Worm (Caenorhabditis elegans) whole organism, young adult: ENCODE data around the gene ssq-2.
A peak's percentile ranks its signal among the peaks of the same experiment; 100 is the strongest.

Experiments
- B0035.1 ChIP-seq: sonication (generic microtip); optimal IDR thresholded peaks from 2 replicates; lab custom pipeline; 2016; ENCODE audit warnings: missing genetic modification characterization, mild to moderate bottlenecking, missing compliant biosample characterization, missing genotype, missing genetic modification reagents
- D2030.7 ChIP-seq: fragments of 200-800 bp; sonication (Bioruptor generic); IDR thresholded peaks from 2 replicates; pipeline ENCODE4 v1.3.6; 2022; ENCODE audit warnings: missing genetic modification reagents, missing genetic modification characterization, missing compliant biosample characterization
- F49E8.2 ChIP-seq: sonication (generic microtip); optimal IDR thresholded peaks from 3 replicates; lab custom pipeline; 2017; ENCODE audit warnings: missing genetic modification characterization, mild to moderate bottlenecking, missing compliant biosample characterization, antibody characterized with exemption, moderate library complexity; ENCODE audit not compliant: insufficient read depth
- F57A8.1 ChIP-seq: fragments of 200-800 bp; sonication (Bioruptor generic); optimal IDR thresholded peaks from 2 replicates; lab custom pipeline; 2018; ENCODE audit warnings: mild to moderate bottlenecking, missing genetic modification characterization, moderate library complexity, missing compliant biosample characterization
- K11D2.4 ChIP-seq: fragments of 200-800 bp; sonication (Bioruptor generic); IDR thresholded peaks from 2 replicates; pipeline ENCODE4 v1.3.6; 2022; ENCODE audit warnings: missing genetic modification reagents, missing genetic modification characterization, missing compliant biosample characterization
- K12H6.12 ChIP-seq: fragments of 200-800 bp; sonication (Bioruptor generic); optimal IDR thresholded peaks from 2 replicates; lab custom pipeline; 2018; ENCODE audit warnings: mild to moderate bottlenecking, missing genetic modification characterization, missing compliant biosample characterization
- T26A5.8 ChIP-seq: sonication (generic microtip); optimal IDR thresholded peaks from 2 replicates; lab custom pipeline; 2016; ENCODE audit warnings: missing genetic modification characterization, missing compliant biosample characterization
- Y79H2A.3 ChIP-seq: fragments of 200-800 bp; sonication (Bioruptor generic); conservative IDR thresholded peaks from 2 replicates; pipeline ENCODE4 v1.3.6; 2022; ENCODE audit warnings: missing genetic modification reagents, missing genetic modification characterization, missing compliant biosample characterization
- ZK185.1 ChIP-seq: sonication (generic microtip); optimal IDR thresholded peaks from 2 replicates; lab custom pipeline; 2016; ENCODE audit warnings: mild to moderate bottlenecking, missing genetic modification characterization, missing compliant biosample characterization; ENCODE audit not compliant: poor library complexity, severe bottlenecking
- aptf-3 ChIP-seq: fragments of 200-800 bp; sonication (Bioruptor generic); IDR thresholded peaks from 2 replicates; pipeline ENCODE4 v1.3.6; 2022; ENCODE audit warnings: missing genetic modification characterization, missing compliant biosample characterization
- athp-1 ChIP-seq: sonication (generic microtip); optimal IDR thresholded peaks from 2 replicates; lab custom pipeline; 2017; ENCODE audit warnings: mild to moderate bottlenecking, missing genetic modification characterization, missing compliant biosample characterization
- attf-6 ChIP-seq: fragments of 200-800 bp; sonication (Bioruptor generic); IDR thresholded peaks from 2 replicates; pipeline ENCODE4 v1.3.6; 2022; ENCODE audit warnings: missing genetic modification reagents, missing genetic modification characterization, missing compliant biosample characterization
- bed-1 ChIP-seq: fragments of 200-800 bp; sonication (Bioruptor generic); IDR thresholded peaks from 2 replicates; pipeline ENCODE4 v1.3.6; 2022; ENCODE audit warnings: missing genetic modification reagents, missing genetic modification characterization, missing compliant biosample characterization
- bed-2 ChIP-seq: fragments of 200-800 bp; sonication (Bioruptor generic); IDR thresholded peaks from 2 replicates; pipeline ENCODE4 v1.3.6; 2022; ENCODE audit warnings: missing genetic modification reagents, missing genetic modification characterization, missing compliant biosample characterization
- ccch-3 ChIP-seq: fragments of 200-800 bp; sonication (Bioruptor generic); optimal IDR thresholded peaks from 2 replicates; lab custom pipeline; 2018; ENCODE audit warnings: mild to moderate bottlenecking, missing genetic modification characterization, missing compliant biosample characterization
- cebp-2 ChIP-seq: fragments of 200-800 bp; sonication (Bioruptor generic); IDR thresholded peaks from 2 replicates; pipeline ENCODE4 v1.3.6; 2022; ENCODE audit warnings: missing genetic modification characterization, missing compliant biosample characterization
- ceh-100 ChIP-seq: fragments of 200-800 bp; sonication (Bioruptor generic); IDR thresholded peaks from 2 replicates; pipeline ENCODE4 v1.3.6; 2022; ENCODE audit warnings: missing genetic modification reagents, missing genetic modification characterization, missing compliant biosample characterization
- ceh-27 ChIP-seq: fragments of 200-800 bp; sonication (Bioruptor generic); optimal IDR thresholded peaks from 2 replicates; lab custom pipeline; 2018; ENCODE audit warnings: mild to moderate bottlenecking, missing genetic modification characterization, moderate library complexity, missing compliant biosample characterization
- ceh-91 ChIP-seq: fragments of 200-800 bp; sonication (Bioruptor generic); IDR thresholded peaks from 2 replicates; pipeline ENCODE4 v1.3.6; 2022; ENCODE audit warnings: missing genetic modification reagents, missing genetic modification characterization, missing compliant biosample characterization
- die-1 ChIP-seq: sonication (generic microtip); optimal IDR thresholded peaks from 2 replicates; lab custom pipeline; 2016; ENCODE audit warnings: missing genotype, mild to moderate bottlenecking, missing genetic modification characterization, missing compliant biosample characterization
- dox-1 ChIP-seq: fragments of 200-800 bp; sonication (Bioruptor generic); IDR thresholded peaks from 2 replicates; pipeline ENCODE4 v1.3.6; 2022; ENCODE audit warnings: missing genetic modification reagents, missing genetic modification characterization, missing compliant biosample characterization
- egl-18 ChIP-seq: fragments of 200-800 bp; sonication (Bioruptor generic); IDR thresholded peaks from 2 replicates; pipeline ENCODE4 v1.3.6; 2022; ENCODE audit warnings: missing genetic modification reagents, missing genetic modification characterization, missing compliant biosample characterization
- ekl-4 ChIP-seq: fragments of 200-800 bp; sonication (Bioruptor generic); IDR thresholded peaks from 2 replicates; pipeline ENCODE4 v1.3.6; 2022; ENCODE audit warnings: missing genetic modification reagents, missing genetic modification characterization, missing compliant biosample characterization
- hlh-12 ChIP-seq: sonication (generic microtip); optimal IDR thresholded peaks from 2 replicates; lab custom pipeline; 2016; ENCODE audit warnings: missing genetic modification characterization, missing compliant biosample characterization
- hmg-20 ChIP-seq: fragments of 200-800 bp; sonication (Bioruptor generic); IDR thresholded peaks from 2 replicates; pipeline ENCODE4 v1.3.6; 2022; ENCODE audit warnings: missing genetic modification reagents, missing genetic modification characterization, missing compliant biosample characterization
- hsf-1 ChIP-seq: fragments of 200-800 bp; sonication (Bioruptor generic); IDR thresholded peaks from 2 replicates; pipeline ENCODE4 v1.3.6; 2022; ENCODE audit warnings: missing genetic modification reagents, missing genetic modification characterization, missing compliant biosample characterization
- let-607 ChIP-seq, 2 experiments: fragments of 200-800 bp in 1 of 2; sonication (Bioruptor generic) in 1 of 2; sonication (generic microtip) in 1 of 2; optimal IDR thresholded peaks; 2 replicates each; lab custom pipeline; 2016 to 2018; ENCODE audit warnings: mild to moderate bottlenecking in 2 of 2, missing compliant biosample characterization in 2 of 2, missing genetic modification characterization in 2 of 2, moderate library complexity in 2 of 2, missing genotype in 1 of 2
- lin-26 ChIP-seq: fragments of 200-800 bp; sonication (Bioruptor generic); IDR thresholded peaks from 2 replicates; pipeline ENCODE4 v1.3.6; 2022; ENCODE audit warnings: missing genetic modification reagents, missing genetic modification characterization, missing compliant biosample characterization
- lin-35 ChIP-seq, 3 experiments: fragments of 150-350 bp in 2 of 3; sonication (generic microtip) in 1 of 3; optimal IDR thresholded peaks; 2 replicates each; lab custom pipeline; 2014 to 2018; ENCODE audit warnings: missing biosample characterization in 3 of 3, missing genetic modification characterization in 3 of 3, missing genetic modification reagents in 3 of 3
- lin-54 ChIP-seq: fragments of 200-800 bp; sonication (Bioruptor generic); optimal IDR thresholded peaks from 2 replicates; lab custom pipeline; 2018; ENCODE audit warnings: mild to moderate bottlenecking, missing genetic modification characterization, missing compliant biosample characterization
- lsy-27 ChIP-seq: sonication (generic microtip); optimal IDR thresholded peaks from 2 replicates; lab custom pipeline; 2017; ENCODE audit warnings: missing genetic modification characterization, mild to moderate bottlenecking, missing compliant biosample characterization, antibody characterized with exemption, missing genotype, borderline replicate concordance; ENCODE audit not compliant: insufficient read depth
- mcd-1 ChIP-seq: fragments of 200-800 bp; sonication (Bioruptor generic); IDR thresholded peaks from 2 replicates; pipeline ENCODE4 v1.3.6; 2022; ENCODE audit warnings: missing genetic modification reagents, missing genetic modification characterization, missing compliant biosample characterization
- mxl-1 ChIP-seq: sonication (generic microtip); optimal IDR thresholded peaks from 2 replicates; lab custom pipeline; 2016; ENCODE audit warnings: missing genetic modification characterization, missing compliant biosample characterization
- nfya-2 ChIP-seq: fragments of 200-800 bp; sonication (Bioruptor generic); IDR thresholded peaks from 2 replicates; pipeline ENCODE4 v1.3.6; 2022; ENCODE audit warnings: missing genetic modification reagents, missing genetic modification characterization, missing compliant biosample characterization
- nfyb-1 ChIP-seq: fragments of 200-800 bp; sonication (Bioruptor generic); IDR thresholded peaks from 2 replicates; pipeline ENCODE4 v1.3.6; 2022; ENCODE audit warnings: missing genetic modification reagents, missing genetic modification characterization, missing compliant biosample characterization
- nhr-120 ChIP-seq: fragments of 200-800 bp; sonication (Bioruptor generic); IDR thresholded peaks from 2 replicates; pipeline ENCODE4 v1.3.6; 2022; ENCODE audit warnings: missing genetic modification characterization, missing compliant biosample characterization
- nhr-90 ChIP-seq: sonication (generic microtip); optimal IDR thresholded peaks from 2 replicates; lab custom pipeline; 2016; ENCODE audit warnings: missing genotype, mild to moderate bottlenecking, missing genetic modification characterization, missing compliant biosample characterization
- rec-8 ChIP-seq, 2 experiments: sonication (generic microtip); optimal IDR thresholded peaks; 2 replicates each; lab custom pipeline; 2016; ENCODE audit warnings: mild to moderate bottlenecking in 2 of 2, missing genetic modification characterization in 2 of 2, missing genetic modification reagents in 2 of 2, missing genotype in 2 of 2, missing biosample characterization in 1 of 2, missing compliant biosample characterization in 1 of 2, moderate library complexity in 1 of 2
- rpc-1 ChIP-seq, 2 experiments: fragments of 150-350 bp in 1 of 2; sonication (generic microtip) in 1 of 2; optimal IDR thresholded peaks; 2 replicates each; lab custom pipeline; 2014 to 2018; ENCODE audit warnings: missing biosample characterization in 1 of 2, missing genetic modification characterization in 1 of 2, missing genetic modification reagents in 1 of 2, missing genotype in 1 of 2
- snpc-1.1 ChIP-seq: sonication (generic microtip); optimal IDR thresholded peaks from 2 replicates; lab custom pipeline; 2017; ENCODE audit warnings: missing genetic modification characterization, mild to moderate bottlenecking, missing compliant biosample characterization, antibody characterized with exemption, moderate library complexity, missing genotype, missing genetic modification reagents; ENCODE audit not compliant: insufficient read depth
- snpc-1.3 ChIP-seq: sonication (generic microtip); optimal IDR thresholded peaks from 2 replicates; lab custom pipeline; 2017; ENCODE audit warnings: missing genetic modification characterization, mild to moderate bottlenecking, missing compliant biosample characterization, antibody characterized with exemption, moderate library complexity, missing genotype, missing genetic modification reagents; ENCODE audit not compliant: insufficient read depth
- snpc-3.4 ChIP-seq: sonication (generic microtip); optimal IDR thresholded peaks from 2 replicates; lab custom pipeline; 2017; ENCODE audit warnings: missing genetic modification characterization, mild to moderate bottlenecking, missing compliant biosample characterization, antibody characterized with exemption, moderate library complexity, missing genotype, missing genetic modification reagents
- unc-130 ChIP-seq: sonication (generic microtip); optimal IDR thresholded peaks from 2 replicates; lab custom pipeline; 2016; ENCODE audit warnings: missing genetic modification reagents, missing genetic modification characterization, missing compliant biosample characterization
- zim-3 ChIP-seq: sonication (generic microtip); optimal IDR thresholded peaks from 2 replicates; lab custom pipeline; 2017; ENCODE audit warnings: mild to moderate bottlenecking, missing genetic modification characterization, moderate library complexity, missing compliant biosample characterization
- ztf-28 ChIP-seq: fragments of 200-800 bp; sonication (Bioruptor generic); IDR thresholded peaks from 2 replicates; pipeline ENCODE4 v1.3.6; 2022; ENCODE audit warnings: missing genetic modification reagents, missing genetic modification characterization, missing compliant biosample characterization
- ztf-3 ChIP-seq: fragments of 200-800 bp; sonication (Bioruptor generic); optimal IDR thresholded peaks from 2 replicates; lab custom pipeline; 2018; ENCODE audit warnings: mild to moderate bottlenecking, missing genetic modification characterization, missing compliant biosample characterization

ssq-2 gene

ce11 chrIV:5038744-5039143 is 42.8 kb downstream of the ssq-2 start (continued):
- peak; percentile 9 to 77 for TF ChIP-seq rec-8 (tag; optimal IDR thresholded peaks at IDR 0.05; lab: Kevin White, UChicago)
- TF ChIP-seq let-607 (tag; optimal IDR thresholded peaks at IDR 0.05; lab: Kevin White, UChicago), result peak in 1 of 2 experiments; percentile 8
- no peak for TF ChIP-seq lin-54
- TF ChIP-seq mcd-1 (GFP tag; lab: Robert Waterston, UW), result no peak
- no peak for TF ChIP-seq hmg-20
- 0 out of 2 replicates have a peak, but pooled peaks have one; percentile 22 for TF ChIP-seq bed-2 (GFP tag; lab: Robert Waterston, UW)
- TF ChIP-seq aptf-3 (GFP tag; lab: Robert Waterston, UW), result peak; percentile 67; the same call in 1 of the 2 replicates
- no peak for TF ChIP-seq nfya-2
- no peak for TF ChIP-seq ztf-3 (GFP tag; lab: Kevin White, UChicago)
- TF ChIP-seq unc-130 (GFP tag; lab: Kevin White, UChicago), result peak; percentile 44
- TF ChIP-seq zim-3 (tag; lab: Kevin White, UChicago), result peak; percentile 16
- TF ChIP-seq snpc-3.4 (tag; lab: Kevin White, UChicago), result peak; percentile 12
- no peak for TF ChIP-seq ceh-91 (GFP tag; lab: Robert Waterston, UW)
- no peak for TF ChIP-seq egl-18 (GFP tag; lab: Robert Waterston, UW)
- TF ChIP-seq F57A8.1 (GFP tag; lab: Kevin White, UChicago), result peak; percentile 26
- TF ChIP-seq hsf-1 (GFP tag; lab: Robert Waterston, UW), result no peak
- TF ChIP-seq B0035.1 (tag; lab: Kevin White, UChicago), result no peak
- TF ChIP-seq T26A5.8 (tag; lab: Kevin White, UChicago), result no peak
- peak; percentile 87 for TF ChIP-seq nfyb-1 (GFP tag; lab: Robert Waterston, UW)
- peak; percentile 88 for TF ChIP-seq nhr-90 (tag; lab: Kevin White, UChicago)
- peak; percentile 40 for TF ChIP-seq hlh-12 (tag; lab: Kevin White, UChicago)
- peak; percentile 44 for TF ChIP-seq snpc-1.3
- TF ChIP-seq nhr-120 (GFP tag; lab: Robert Waterston, UW), result 0 out of 2 replicates have a peak, but pooled peaks have one; percentile 60
- TF ChIP-seq ekl-4, result peak; percentile 51; the same call in 1 of the 2 replicates
- TF ChIP-seq die-1, result peak; percentile 86
- TF ChIP-seq cebp-2 (GFP tag; lab: Robert Waterston, UW), result peak; percentile 66; the same call in 1 of the 2 replicates
- TF ChIP-seq D2030.7 (GFP tag; lab: Robert Waterston, UW), result peak; percentile 75; the same call in 1 of the 2 replicates
- no peak for TF ChIP-seq K11D2.4
- TF ChIP-seq Y79H2A.3, result 0 out of 2 replicates have a peak, but pooled peaks have one; percentile 62
- peak; percentile 47 for TF ChIP-seq ZK185.1
- peak; percentile 63 for TF ChIP-seq athp-1 (tag; lab: Kevin White, UChicago)
- TF ChIP-seq lsy-27 (tag; lab: Kevin White, UChicago), result no peak
- peak; percentile 34 for TF ChIP-seq snpc-1.1
- TF ChIP-seq F49E8.2 (tag; lab: Kevin White, UChicago), result peak; percentile 28
- TF ChIP-seq K12H6.12 (tag; lab: Kevin White, UChicago), result peak; percentile 28
- TF ChIP-seq ccch-3 (GFP tag; lab: Kevin White, UChicago), result no peak
- peak; percentile 80 for TF ChIP-seq mxl-1 (tag; lab: Kevin White, UChicago)
- peak; percentile 86 for TF ChIP-seq attf-6 (GFP tag; lab: Robert Waterston, UW)
- TF ChIP-seq ceh-100 (GFP tag; lab: Robert Waterston, UW), result peak; percentile 56; the same call in 1 of the 2 replicates
- peak; percentile 88 for TF ChIP-seq rpc-1 (optimal IDR thresholded peaks at IDR 0.05; lab: Kevin White, UChicago)
- peak; percentile 97 for TF ChIP-seq rpc-1 (tag; optimal IDR thresholded peaks at IDR 0.05; lab: Kevin White, UChicago)
- peak; percentile 98 for TF ChIP-seq lin-26 (GFP tag; lab: Robert Waterston, UW)
- peak; percentile 30 for TF ChIP-seq ceh-27
- TF ChIP-seq lin-35 (GFP tag; optimal IDR thresholded peaks at IDR 0.05; lab: Kevin White, UChicago), result no peak
- no peak; the same call in 1 of the 2 replicates for TF ChIP-seq dox-1 (GFP tag; lab: Robert Waterston, UW)
- TF ChIP-seq ztf-28 (GFP tag; lab: Robert Waterston, UW), result peak; percentile 78
- no peak for TF ChIP-seq bed-1 (GFP tag; lab: Robert Waterston, UW)
